Fruit fly (Drosophila melanogaster) whole organism, prepupa: ENCODE measurements around the gene Piezo.

Experiments used
- Blimp-1 ChIP-seq: fragments of 200-800 bp; sonication (Bioruptor generic); optimal IDR thresholded peaks from 3 replicates; lab custom pipeline; 2017; ENCODE audit warnings: missing biosample characterization, missing genetic modification characterization, mild to moderate bottlenecking, moderate library complexity, missing genetic modification reagents
- CG10631 ChIP-seq: fragments of 200-800 bp; sonication (Bioruptor generic); optimal IDR thresholded peaks from 2 replicates; lab custom pipeline; 2016; ENCODE audit warnings: missing biosample characterization, missing genetic modification characterization
- CG11294 ChIP-seq: fragments of 200-800 bp; sonication (Bioruptor generic); IDR thresholded peaks from 2 replicates; pipeline ENCODE4 v1.3.6; 2022; ENCODE audit warnings: missing biosample characterization, missing genetic modification characterization
- CG11762 ChIP-seq: fragments of 200-800 bp; sonication (Bioruptor generic); optimal IDR thresholded peaks from 3 replicates; lab custom pipeline; 2016; ENCODE audit warnings: missing biosample characterization, missing genetic modification characterization; ENCODE audit not compliant: insufficient read depth
- CG11902 ChIP-seq: fragments of 200-800 bp; sonication (Bioruptor generic); optimal IDR thresholded peaks from 3 replicates; lab custom pipeline; 2016; ENCODE audit warnings: missing biosample characterization, missing genetic modification characterization
- CG15336 ChIP-seq: fragments of 200-800 bp; sonication (Bioruptor generic); IDR thresholded peaks from 2 replicates; pipeline ENCODE4 v1.3.6; 2022; ENCODE audit warnings: missing biosample characterization, missing genetic modification characterization
- CG1621 ChIP-seq: fragments of 200-800 bp; sonication (Bioruptor generic); optimal IDR thresholded peaks from 3 replicates; lab custom pipeline; 2018; ENCODE audit warnings: missing biosample characterization, mild to moderate bottlenecking, missing genetic modification characterization
- CG16779 ChIP-seq: fragments of 200-800 bp; sonication (Bioruptor generic); optimal IDR thresholded peaks from 3 replicates; lab custom pipeline; 2017; ENCODE audit warnings: missing biosample characterization, mild to moderate bottlenecking, missing genetic modification characterization
- CG31627 ChIP-seq: fragments of 200-800 bp; sonication (Bioruptor generic); optimal IDR thresholded peaks from 3 replicates; lab custom pipeline; 2016; ENCODE audit warnings: missing biosample characterization, missing genetic modification characterization
- CG34406 ChIP-seq: fragments of 200-800 bp; sonication (Bioruptor generic); optimal IDR thresholded peaks from 3 replicates; lab custom pipeline; 2016; ENCODE audit warnings: missing biosample characterization, missing genetic modification characterization
- CG3919 ChIP-seq: fragments of 200-800 bp; sonication (Bioruptor generic); optimal IDR thresholded peaks from 3 replicates; lab custom pipeline; 2016; ENCODE audit warnings: missing biosample characterization, missing genetic modification characterization
- CG4318 ChIP-seq: fragments of 200-800 bp; sonication (Bioruptor generic); optimal IDR thresholded peaks from 3 replicates; lab custom pipeline; 2017; ENCODE audit warnings: missing biosample characterization, mild to moderate bottlenecking, missing genetic modification characterization
- CG6163 ChIP-seq: fragments of 200-800 bp; sonication (Bioruptor generic); IDR thresholded peaks from 3 replicates; pipeline ENCODE4 v1.3.6; 2022; ENCODE audit warnings: missing biosample characterization, missing genetic modification characterization
- CG6276 ChIP-seq: fragments of 200-800 bp; sonication (Bioruptor generic); optimal IDR thresholded peaks from 2 replicates; lab custom pipeline; 2017; ENCODE audit warnings: missing biosample characterization, mild to moderate bottlenecking, missing genetic modification characterization
- CG6792 ChIP-seq: fragments of 200-800 bp; sonication (Bioruptor generic); optimal IDR thresholded peaks from 3 replicates; lab custom pipeline; 2016; ENCODE audit warnings: missing biosample characterization, missing genetic modification characterization
- CG6808 ChIP-seq: fragments of 200-800 bp; sonication (Bioruptor generic); optimal IDR thresholded peaks from 3 replicates; lab custom pipeline; 2017; ENCODE audit warnings: missing biosample characterization, missing genetic modification characterization, mild to moderate bottlenecking, moderate library complexity, missing genetic modification reagents
- CG6854 ChIP-seq: fragments of 200-800 bp; sonication (Bioruptor generic); optimal IDR thresholded peaks from 2 replicates; lab custom pipeline; 2017; ENCODE audit warnings: missing biosample characterization, mild to moderate bottlenecking, missing genetic modification characterization
- CG8119 ChIP-seq: fragments of 200-800 bp; sonication (Bioruptor generic); IDR thresholded peaks from 3 replicates; pipeline ENCODE4 v1.3.6; 2022; ENCODE audit warnings: missing biosample characterization, missing genetic modification characterization
- CG8319 ChIP-seq: fragments of 200-800 bp; sonication (Bioruptor generic); optimal IDR thresholded peaks from 3 replicates; lab custom pipeline; 2016; ENCODE audit warnings: missing biosample characterization, missing genetic modification characterization
- CG8632 ChIP-seq: fragments of 200-800 bp; sonication (Bioruptor generic); optimal IDR thresholded peaks from 3 replicates; lab custom pipeline; 2016; ENCODE audit warnings: missing biosample characterization, missing genetic modification characterization
- CG9139 ChIP-seq: fragments of 200-800 bp; sonication (Bioruptor generic); optimal IDR thresholded peaks from 3 replicates; lab custom pipeline; 2017; ENCODE audit warnings: missing biosample characterization, mild to moderate bottlenecking, missing genetic modification characterization
- Eip75B ChIP-seq: fragments of 200-800 bp; sonication (Bioruptor generic); optimal IDR thresholded peaks from 3 replicates; lab custom pipeline; 2016; ENCODE audit warnings: missing biosample characterization, missing genetic modification characterization
- Eip78C ChIP-seq: fragments of 200-800 bp; sonication (Bioruptor generic); peaks from one replicate; lab custom pipeline; 2016; ENCODE audit warnings: missing biosample characterization, missing genetic modification characterization
- Ets21C ChIP-seq: fragments of 200-800 bp; sonication (Bioruptor generic); optimal IDR thresholded peaks from 3 replicates; lab custom pipeline; 2016; ENCODE audit warnings: missing biosample characterization, missing genetic modification characterization
- Ets96B ChIP-seq: fragments of 200-800 bp; optimal IDR thresholded peaks from 2 replicates; lab custom pipeline; 2019; ENCODE audit warnings: missing biosample characterization, mild to moderate bottlenecking, missing genetic modification characterization, moderate library complexity
- Hr38 ChIP-seq: sonication (Bioruptor generic); optimal IDR thresholded peaks from 2 replicates; lab custom pipeline; 2016; ENCODE audit warnings: missing biosample characterization, missing genetic modification characterization
- Hr39 ChIP-seq: fragments of 200-800 bp; sonication (Bioruptor generic); optimal IDR thresholded peaks from 2 replicates; lab custom pipeline; 2016; ENCODE audit warnings: missing biosample characterization, missing genetic modification characterization
- Lpt ChIP-seq: fragments of 200-800 bp; sonication (Bioruptor generic); optimal IDR thresholded peaks from 3 replicates; lab custom pipeline; 2016; ENCODE audit warnings: missing biosample characterization, missing genetic modification characterization
- Met ChIP-seq: fragments of 200-800 bp; sonication (Bioruptor generic); optimal IDR thresholded peaks from 3 replicates; lab custom pipeline; 2016; ENCODE audit warnings: missing biosample characterization, missing genetic modification characterization
- Smox ChIP-seq: fragments of 200-800 bp; sonication (Bioruptor generic); optimal IDR thresholded peaks from 3 replicates; lab custom pipeline; 2016; ENCODE audit warnings: missing biosample characterization, missing genetic modification characterization
- Sox15 ChIP-seq: fragments of 200-800 bp; sonication (Bioruptor generic); optimal IDR thresholded peaks from 3 replicates; lab custom pipeline; 2016; ENCODE audit warnings: missing biosample characterization, missing genetic modification characterization
- cyc ChIP-seq: fragments of 200-800 bp; sonication (Bioruptor generic); optimal IDR thresholded peaks from 3 replicates; lab custom pipeline; 2016; ENCODE audit warnings: missing biosample characterization, missing genetic modification characterization
- dac ChIP-seq: fragments of 200-800 bp; sonication (Bioruptor generic); optimal IDR thresholded peaks from 2 replicates; lab custom pipeline; 2017; ENCODE audit warnings: missing biosample characterization, mild to moderate bottlenecking, missing genetic modification characterization
- dsx ChIP-seq: fragments of 200-800 bp; optimal IDR thresholded peaks from 3 replicates; lab custom pipeline; 2019; ENCODE audit warnings: missing biosample characterization, mild to moderate bottlenecking, missing genetic modification characterization, moderate library complexity; ENCODE audit not compliant: poor library complexity, severe bottlenecking
- esn ChIP-seq: fragments of 200-800 bp; sonication (Bioruptor generic); optimal IDR thresholded peaks from 2 replicates; lab custom pipeline; 2016; ENCODE audit warnings: missing biosample characterization, mild to moderate bottlenecking, missing genetic modification characterization, moderate library complexity
- fd59A ChIP-seq: fragments of 200-800 bp; sonication (Bioruptor generic); optimal IDR thresholded peaks from 2 replicates; lab custom pipeline; 2017; ENCODE audit warnings: missing biosample characterization, mild to moderate bottlenecking, missing genetic modification characterization, missing genetic modification reagents
- fkh ChIP-seq: fragments of 200-800 bp; sonication (Bioruptor generic); optimal IDR thresholded peaks from 3 replicates; lab custom pipeline; 2017; ENCODE audit warnings: missing biosample characterization, mild to moderate bottlenecking, missing genetic modification characterization, moderate library complexity
- lz ChIP-seq: fragments of 200-800 bp; sonication (Bioruptor generic); optimal IDR thresholded peaks from 3 replicates; lab custom pipeline; 2016; ENCODE audit warnings: missing biosample characterization, missing genetic modification characterization
- pdm3 ChIP-seq: fragments of 200-800 bp; sonication (Bioruptor generic); optimal IDR thresholded peaks from 3 replicates; lab custom pipeline; 2016; ENCODE audit warnings: missing biosample characterization, missing genetic modification characterization
- salr ChIP-seq, 2 experiments: fragments of 200-800 bp; sonication (Bioruptor generic); optimal IDR thresholded peaks; 3 replicates each; lab custom pipeline; 2016 to 2018; ENCODE audit warnings: missing biosample characterization in 2 of 2, missing genetic modification characterization in 2 of 2, mild to moderate bottlenecking in 1 of 2
- spab ChIP-seq: fragments of 200-800 bp; sonication (Bioruptor generic); optimal IDR thresholded peaks from 2 replicates; lab custom pipeline; 2017; ENCODE audit warnings: missing biosample characterization, mild to moderate bottlenecking, missing genetic modification characterization, missing genetic modification reagents
- ss ChIP-seq, 2 experiments: fragments of 200-800 bp; sonication (Bioruptor generic); optimal IDR thresholded peaks; 2 replicates in 1 of 2; 3 replicates in 1 of 2; lab custom pipeline; 2017 to 2018; ENCODE audit warnings: mild to moderate bottlenecking in 2 of 2, missing biosample characterization in 2 of 2, missing genetic modification characterization in 2 of 2, moderate library complexity in 1 of 2
- svp ChIP-seq: fragments of 200-800 bp; sonication (Bioruptor generic); peaks from one replicate; lab custom pipeline; 2016; ENCODE audit warnings: missing biosample characterization, missing genetic modification characterization
- topi ChIP-seq: fragments of 200-800 bp; sonication (Bioruptor generic); optimal IDR thresholded peaks from 3 replicates; lab custom pipeline; 2016; ENCODE audit warnings: missing biosample characterization, missing genetic modification characterization

The Piezo gene

DNA sequence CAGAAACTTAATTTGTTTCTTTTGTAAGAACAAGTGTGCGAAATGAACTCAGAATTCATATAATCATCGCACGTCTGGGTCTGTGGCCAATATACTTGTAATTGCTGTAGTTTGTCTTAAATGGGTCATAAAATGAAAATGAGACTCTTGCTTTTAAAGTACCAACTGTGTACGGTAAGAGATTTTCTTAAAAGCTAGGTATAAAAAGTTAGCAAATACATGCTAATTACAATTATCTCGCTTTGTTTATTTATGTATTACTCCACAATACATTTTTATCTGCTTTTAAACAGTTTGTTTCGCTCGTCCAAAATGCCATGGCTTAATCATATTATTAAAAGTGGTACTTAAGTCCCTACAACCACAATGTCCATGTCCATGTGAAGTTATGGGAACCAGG lies 40.9 kb downstream of the Piezo start:
- no peak for TF ChIP-seq CG11294 (GFP tag; lab: Robert Waterston, UW)
- peak; percentile 3 for TF ChIP-seq fkh (GFP tag; lab: Kevin White, UChicago)

DNA sequence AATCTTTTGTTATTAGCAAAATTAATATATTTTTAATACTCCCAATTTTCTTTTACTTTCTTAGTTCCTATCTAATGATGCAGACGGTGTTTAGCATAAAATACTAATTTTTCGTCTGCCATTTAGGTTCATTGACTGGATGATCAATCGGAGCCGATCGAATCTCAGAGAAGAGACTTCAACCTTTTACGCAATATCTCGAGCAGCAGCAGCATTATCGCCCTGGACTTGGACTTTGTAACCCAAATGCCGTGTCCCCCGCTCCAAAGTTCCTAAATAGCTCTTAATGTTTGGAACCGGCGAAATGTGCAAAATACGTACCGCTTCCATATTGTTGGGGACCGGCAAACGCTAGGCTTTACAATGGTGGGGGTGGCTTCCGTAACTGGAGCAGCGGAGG lies 41.5 kb downstream of the Piezo start:
- TF ChIP-seq CG6792 (no peak), CG8119 (no peak), Hr39 (no peak), cyc (GFP tag; lab: Kevin White, UChicago) (no peak), CG8319 (no peak), dac (GFP tag; lab: Kevin White, UChicago) (no peak), CG15336 (GFP tag; lab: Robert Waterston, UW) (no peak), Ets96B (tag; lab: Kevin White, UChicago) (no peak), fkh (GFP tag; lab: Kevin White, UChicago) (no peak), CG6854 (GFP tag; lab: Kevin White, UChicago) (no peak), CG11902 (GFP tag; lab: Kevin White, UChicago) (no peak), CG10631 (GFP tag; lab: Kevin White, UChicago) (no peak), Ets21C (GFP tag; lab: Kevin White, UChicago) (no peak), ss (GFP tag; optimal IDR thresholded peaks at IDR 0.05; lab: Kevin White, UChicago) (peak in 1 of 2 experiments; percentile 35), CG31627 (GFP tag; lab: Kevin White, UChicago) (no peak), CG6808 (GFP tag; lab: Kevin White, UChicago) (peak; percentile 19), CG6276 (peak; percentile 26), CG16779 (no peak), esn (no peak), Eip78C (GFP tag; lab: Kevin White, UChicago) (no peak), CG11762 (GFP tag; lab: Kevin White, UChicago) (no peak), fd59A (GFP tag; lab: Kevin White, UChicago) (no peak), spab (GFP tag; lab: Kevin White, UChicago) (no peak), salr (GFP tag; optimal IDR thresholded peaks at IDR 0.05; lab: Kevin White, UChicago) (no peak), dsx (no peak), svp (GFP tag; lab: Kevin White, UChicago) (peak; percentile 66), Eip75B (GFP tag; lab: Kevin White, UChicago) (no peak), topi (GFP tag; lab: Kevin White, UChicago) (no peak), Lpt (no peak)

DNA sequence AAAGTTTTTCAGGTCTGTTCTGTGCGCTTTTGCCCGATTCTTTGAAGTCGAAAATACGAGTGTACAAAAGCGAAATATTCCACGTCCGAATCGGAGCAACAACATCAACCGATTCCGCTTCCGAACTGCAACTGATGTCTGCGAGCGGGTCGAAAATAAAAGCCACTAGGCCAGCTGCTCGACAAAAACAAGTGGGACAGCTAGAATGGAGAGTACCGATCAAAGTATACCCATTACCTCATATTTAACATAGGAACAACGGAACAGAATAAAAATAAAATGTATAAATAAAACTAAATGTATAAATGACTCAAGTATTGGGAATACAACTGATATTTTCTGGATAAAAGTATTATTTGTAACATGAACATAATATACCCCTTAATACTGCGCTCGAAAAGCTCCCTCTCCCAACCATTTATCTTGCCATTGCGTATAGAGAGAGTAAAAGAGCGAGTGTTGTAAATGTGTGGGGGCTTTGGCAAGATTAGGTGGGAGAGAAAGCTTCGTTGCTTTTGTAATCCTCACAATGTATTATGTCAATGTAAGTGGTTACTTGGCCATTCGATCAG lies 42.2 kb downstream of the Piezo start, which contains the start of gene SLC5A11:
SLC5A11 (minus strand) TSS at position 137 of the 572 bp plus-strand sequence.
- TF ChIP-seq CG3919 (GFP tag; lab: Kevin White, UChicago) (peak; percentile 100), CG11902 (GFP tag; lab: Kevin White, UChicago) (peak; percentile 99), topi (GFP tag; lab: Kevin White, UChicago) (peak; percentile 100), Eip75B (GFP tag; lab: Kevin White, UChicago) (peak; percentile 98), CG6792 (peak; percentile 94), pdm3 (GFP tag; lab: Kevin White, UChicago) (peak; percentile 93), dsx (peak; percentile 99), CG8119 (peak; percentile 99), esn (peak; percentile 98), dac (GFP tag; lab: Kevin White, UChicago) (peak; percentile 70), lz (GFP tag; lab: Kevin White, UChicago) (peak; percentile 95), CG34406 (GFP tag; lab: Kevin White, UChicago) (peak; percentile 97), Lpt (peak; percentile 84), Met (GFP tag; lab: Kevin White, UChicago) (peak; percentile 98), CG11294 (GFP tag; lab: Robert Waterston, UW) (peak; percentile 95), CG8632 (GFP tag; lab: Kevin White, UChicago) (peak; percentile 92), CG4318 (GFP tag; lab: Kevin White, UChicago) (no peak), ss (GFP tag; optimal IDR thresholded peaks at IDR 0.05; lab: Kevin White, UChicago) (peak; percentile 99 to 100), CG6854 (GFP tag; lab: Kevin White, UChicago) (peak; percentile 98), Hr38 (GFP tag; lab: Kevin White, UChicago) (no peak), CG16779 (peak; percentile 91), Eip78C (GFP tag; lab: Kevin White, UChicago) (peak; percentile 100), Smox (peak; percentile 96), svp (GFP tag; lab: Kevin White, UChicago) (peak; percentile 100), CG6163 (GFP tag; lab: Robert Waterston, UW) (peak; percentile 100), CG9139 (peak; percentile 99), fd59A (GFP tag; lab: Kevin White, UChicago) (peak; percentile 89), salr (GFP tag; optimal IDR thresholded peaks at IDR 0.05; lab: Kevin White, UChicago) (peak; percentile 92 to 99), Blimp-1 (GFP tag; lab: Kevin White, UChicago) (peak; percentile 87), Sox15 (GFP tag; lab: Kevin White, UChicago) (peak; percentile 89), Hr39 (peak; percentile 86), CG1621 (tag; lab: Kevin White, UChicago) (peak; percentile 85), CG15336 (GFP tag; lab: Robert Waterston, UW) (peak; percentile 100), CG11762 (GFP tag; lab: Kevin White, UChicago) (peak; percentile 97)
